Worm (Caenorhabditis elegans) whole organism, L1 larva: ENCODE results near the gene lron-4.

ENCODE experiments used
- C16A3.4 ChIP-seq: fragments of 150-350 bp; optimal IDR thresholded peaks from 2 replicates; lab custom pipeline; 2014; ENCODE audit warnings: missing biosample characterization, missing genetic modification characterization
- F16B12.6 ChIP-seq: fragments of 150-350 bp; optimal IDR thresholded peaks from 2 replicates; lab custom pipeline; 2014; ENCODE audit warnings: missing biosample characterization, missing genetic modification characterization
- aha-1 ChIP-seq: fragments of 150-350 bp; optimal IDR thresholded peaks from 2 replicates; lab custom pipeline; 2014; ENCODE audit warnings: missing biosample characterization, missing genetic modification characterization
- alr-1 ChIP-seq: fragments of 200-800 bp; sonication (Bioruptor generic); optimal IDR thresholded peaks from 2 replicates; lab custom pipeline; 2018; ENCODE audit warnings: borderline replicate concordance, mild to moderate bottlenecking, missing genetic modification characterization, missing compliant biosample characterization
- aly-2 ChIP-seq: fragments of 150-350 bp; optimal IDR thresholded peaks from 2 replicates; lab custom pipeline; 2014; ENCODE audit warnings: missing biosample characterization, missing genetic modification characterization
- ceh-90 ChIP-seq: sonication (generic microtip); optimal IDR thresholded peaks from 2 replicates; lab custom pipeline; 2016; ENCODE audit warnings: missing genetic modification characterization, missing compliant biosample characterization
- efl-3 ChIP-seq: fragments of 200-800 bp; sonication (Bioruptor generic); optimal IDR thresholded peaks from 2 replicates; lab custom pipeline; 2018; ENCODE audit warnings: mild to moderate bottlenecking, missing genetic modification characterization, missing compliant biosample characterization
- egl-27 ChIP-seq, 2 experiments: fragments of 150-350 bp in 1 of 2; sonication (generic microtip); optimal IDR thresholded peaks; 3 replicates each; lab custom pipeline; 2017 to 2018; ENCODE audit warnings: missing biosample characterization in 2 of 2, missing genetic modification characterization in 2 of 2, missing genetic modification reagents in 2 of 2
- elt-2 ChIP-seq: sonication (generic microtip); optimal IDR thresholded peaks from 2 replicates; lab custom pipeline; 2016; ENCODE audit warnings: missing genetic modification characterization, mild to moderate bottlenecking, inconsistent platforms, missing compliant biosample characterization, missing genetic modification reagents
- elt-3 ChIP-seq, 6 experiments: fragments of 150-350 bp in 1 of 6; sonication (generic microtip); optimal IDR thresholded peaks; 2 replicates each; lab custom pipeline; 2017 to 2018; ENCODE audit warnings: missing biosample characterization in 6 of 6, missing genetic modification characterization in 6 of 6, inconsistent platforms in 1 of 6
- ets-5 ChIP-seq: fragments of 200-800 bp; sonication (Bioruptor generic); IDR thresholded peaks from 2 replicates; pipeline ENCODE4 v1.3.6; 2022; ENCODE audit warnings: missing genetic modification characterization, missing compliant biosample characterization
- fkh-4 ChIP-seq: sonication (generic microtip); optimal IDR thresholded peaks from 2 replicates; lab custom pipeline; 2016; ENCODE audit warnings: missing compliant biosample characterization, missing genetic modification characterization, borderline replicate concordance
- fkh-8 ChIP-seq: sonication (generic microtip); optimal IDR thresholded peaks from 2 replicates; lab custom pipeline; 2016; ENCODE audit warnings: mild to moderate bottlenecking, missing genetic modification characterization, missing compliant biosample characterization
- grh-1 ChIP-seq: fragments of 200-800 bp; sonication (Bioruptor generic); IDR thresholded peaks from 2 replicates; pipeline ENCODE4 v1.3.6; 2022; ENCODE audit warnings: missing genetic modification reagents, missing genetic modification characterization, missing compliant biosample characterization
- hlh-17 ChIP-seq: fragments of 200-800 bp; sonication (Bioruptor generic); optimal IDR thresholded peaks from 2 replicates; lab custom pipeline; 2018; ENCODE audit warnings: missing genetic modification characterization, mild to moderate bottlenecking, missing compliant biosample characterization, moderate library complexity, borderline replicate concordance
- hpl-2 ChIP-seq: fragments of 150-350 bp; optimal IDR thresholded peaks from 2 replicates; lab custom pipeline; 2014; ENCODE audit warnings: missing biosample characterization, missing genetic modification reagents, missing genetic modification characterization
- irx-1 ChIP-seq: sonication (generic microtip); optimal IDR thresholded peaks from 2 replicates; lab custom pipeline; 2016; ENCODE audit warnings: missing genetic modification characterization, missing compliant biosample characterization
- jun-1 ChIP-seq: fragments of 150-350 bp; optimal IDR thresholded peaks from 2 replicates; lab custom pipeline; 2014; ENCODE audit warnings: missing biosample characterization, missing genetic modification reagents, missing genetic modification characterization
- lin-14 ChIP-seq: fragments of 200-800 bp; sonication (Bioruptor generic); optimal IDR thresholded peaks from 2 replicates; lab custom pipeline; 2018; ENCODE audit warnings: mild to moderate bottlenecking, missing genetic modification characterization, moderate library complexity, missing compliant biosample characterization
- lin-15B ChIP-seq: fragments of 150-350 bp; sonication (generic microtip); optimal IDR thresholded peaks from 3 replicates; lab custom pipeline; 2014; ENCODE audit warnings: missing biosample characterization, missing genetic modification characterization
- lin-35 ChIP-seq, 2 experiments: fragments of 150-350 bp; optimal IDR thresholded peaks; 2 replicates each; lab custom pipeline; 2014; ENCODE audit warnings: missing biosample characterization in 2 of 2, missing genetic modification characterization in 2 of 2, missing genetic modification reagents in 2 of 2
- lin-39 ChIP-seq: fragments of 150-350 bp; optimal IDR thresholded peaks from 2 replicates; lab custom pipeline; 2014; ENCODE audit warnings: missing biosample characterization, missing genetic modification reagents, missing genetic modification characterization
- mab-9 ChIP-seq: fragments of 200-800 bp; sonication (Bioruptor generic); IDR thresholded peaks from 2 replicates; pipeline ENCODE4 v1.3.6; 2022; ENCODE audit warnings: missing genetic modification reagents, missing genetic modification characterization, missing compliant biosample characterization
- mdl-1 ChIP-seq, 2 experiments: fragments of 150-350 bp; optimal IDR thresholded peaks; 2 replicates each; lab custom pipeline; 2014 to 2017; ENCODE audit warnings: missing biosample characterization in 2 of 2, missing genetic modification characterization in 2 of 2, inconsistent platforms in 1 of 2
- mef-2 ChIP-seq: fragments of 150-350 bp; optimal IDR thresholded peaks from 2 replicates; lab custom pipeline; 2014; ENCODE audit warnings: missing biosample characterization, missing genetic modification characterization
- nhr-12 ChIP-seq: sonication (generic microtip); optimal IDR thresholded peaks from 2 replicates; lab custom pipeline; 2017; ENCODE audit warnings: missing biosample characterization, missing genetic modification characterization
- nhr-19 ChIP-seq: fragments of 200-800 bp; sonication (Bioruptor generic); conservative IDR thresholded peaks from 2 replicates; pipeline ENCODE4 v1.3.6; 2022; ENCODE audit warnings: missing genetic modification characterization, missing compliant biosample characterization
- nhr-28 ChIP-seq: fragments of 150-350 bp; optimal IDR thresholded peaks from 2 replicates; lab custom pipeline; 2014; ENCODE audit warnings: missing biosample characterization, missing genetic modification characterization
- nhr-47 ChIP-seq: sonication (generic microtip); optimal IDR thresholded peaks from 2 replicates; lab custom pipeline; 2016; ENCODE audit warnings: mild to moderate bottlenecking, missing genetic modification characterization, moderate library complexity, missing compliant biosample characterization
- nhr-71 ChIP-seq: sonication (generic microtip); optimal IDR thresholded peaks from 2 replicates; lab custom pipeline; 2016; ENCODE audit warnings: mild to moderate bottlenecking, missing genetic modification characterization, moderate library complexity, missing compliant biosample characterization
- nhr-76 ChIP-seq: sonication (generic microtip); optimal IDR thresholded peaks from 2 replicates; lab custom pipeline; 2017; ENCODE audit warnings: missing biosample characterization, missing genetic modification characterization
- nhr-85 ChIP-seq: sonication (generic microtip); peaks from one replicate; lab custom pipeline; 2016; ENCODE audit warnings: missing genetic modification characterization, inconsistent platforms, missing compliant biosample characterization
- nhr-90 ChIP-seq: sonication (generic microtip); optimal IDR thresholded peaks from 2 replicates; lab custom pipeline; 2016; ENCODE audit warnings: mild to moderate bottlenecking, missing genetic modification characterization, missing compliant biosample characterization; ENCODE audit not compliant: poor library complexity
- pag-3 ChIP-seq: sonication (generic microtip); optimal IDR thresholded peaks from 2 replicates; lab custom pipeline; 2017; ENCODE audit warnings: missing genetic modification characterization, mild to moderate bottlenecking, missing compliant biosample characterization, antibody characterized with exemption, borderline replicate concordance; ENCODE audit not compliant: insufficient read depth
- pqm-1 ChIP-seq: sonication (generic microtip); optimal IDR thresholded peaks from 3 replicates; lab custom pipeline; 2017; ENCODE audit warnings: missing biosample characterization, missing genetic modification characterization
- rnt-1 ChIP-seq: sonication (generic microtip); optimal IDR thresholded peaks from 2 replicates; lab custom pipeline; 2016; ENCODE audit warnings: mild to moderate bottlenecking, missing genetic modification characterization, moderate library complexity, missing compliant biosample characterization
- skn-1 ChIP-seq: fragments of 150-350 bp; optimal IDR thresholded peaks from 2 replicates; lab custom pipeline; 2014; ENCODE audit warnings: missing biosample characterization, missing genetic modification characterization
- snpc-4 ChIP-seq: fragments of 150-350 bp; optimal IDR thresholded peaks from 2 replicates; lab custom pipeline; 2014; ENCODE audit warnings: missing biosample characterization, missing genetic modification characterization
- snu-23 ChIP-seq: sonication (generic microtip); optimal IDR thresholded peaks from 2 replicates; lab custom pipeline; 2016; ENCODE audit warnings: missing genetic modification characterization, missing compliant biosample characterization
- sptf-1 ChIP-seq: fragments of 150-350 bp; optimal IDR thresholded peaks from 2 replicates; lab custom pipeline; 2014; ENCODE audit warnings: missing biosample characterization, missing genetic modification characterization
- sup-37 ChIP-seq: fragments of 200-800 bp; sonication (Bioruptor generic); optimal IDR thresholded peaks from 2 replicates; lab custom pipeline; 2018; ENCODE audit warnings: mild to moderate bottlenecking, missing genetic modification characterization, missing compliant biosample characterization
- tbx-2 ChIP-seq: sonication (generic microtip); optimal IDR thresholded peaks from 2 replicates; lab custom pipeline; 2016; ENCODE audit warnings: missing genetic modification characterization, missing compliant biosample characterization
- tlp-1 ChIP-seq: fragments of 150-350 bp; optimal IDR thresholded peaks from 2 replicates; lab custom pipeline; 2014; ENCODE audit warnings: missing biosample characterization, missing genetic modification characterization
- unc-86 ChIP-seq: sonication (generic microtip); optimal IDR thresholded peaks from 2 replicates; lab custom pipeline; 2016; ENCODE audit warnings: missing genetic modification characterization, missing compliant biosample characterization
- unc-98 ChIP-seq: fragments of 200-800 bp; sonication (Bioruptor generic); IDR thresholded peaks from 2 replicates; pipeline ENCODE4 v1.3.6; 2022; ENCODE audit warnings: missing genetic modification characterization, missing compliant biosample characterization
- xbp-1 ChIP-seq: sonication (generic microtip); optimal IDR thresholded peaks from 2 replicates; lab custom pipeline; 2016; ENCODE audit warnings: missing genetic modification characterization, missing compliant biosample characterization
- zag-1 ChIP-seq: fragments of 150-350 bp; optimal IDR thresholded peaks from 2 replicates; lab custom pipeline; 2014; ENCODE audit warnings: missing biosample characterization, missing genetic modification characterization
- zip-4 ChIP-seq: fragments of 200-800 bp; sonication (Bioruptor generic); optimal IDR thresholded peaks from 2 replicates; lab custom pipeline; 2018; ENCODE audit warnings: mild to moderate bottlenecking, missing genetic modification characterization, moderate library complexity, missing compliant biosample characterization
- ztf-4 ChIP-seq: fragments of 150-350 bp; optimal IDR thresholded peaks from 2 replicates; lab custom pipeline; 2014; ENCODE audit warnings: missing biosample characterization, missing genetic modification characterization

Gene lron-4

ce11 chrII:8062334-8062791 lies 49.6 kb downstream of the lron-4 start, which contains the start of gene ufd-2 (continued):
- TF ChIP-seq egl-27 (tag; optimal IDR thresholded peaks at IDR 0.05; lab: Kevin White, UChicago): no peak
- TF ChIP-seq nhr-19 (GFP tag; lab: Robert Waterston, UW): peak; percentile 44
- peak; percentile 80 for TF ChIP-seq lin-14 (GFP tag; lab: Kevin White, UChicago)
- no peak for TF ChIP-seq sptf-1 (tag; lab: Kevin White, UChicago)
- no peak for TF ChIP-seq lin-39 (tag; lab: Kevin White, UChicago)
- TF ChIP-seq xbp-1 (tag; lab: Kevin White, UChicago): peak; percentile 54
- TF ChIP-seq hpl-2: no peak
- TF ChIP-seq snu-23 (GFP tag; lab: Kevin White, UChicago): peak; percentile 65
- no peak for TF ChIP-seq pqm-1 (tag; lab: Kevin White, UChicago)
- no peak for TF ChIP-seq aha-1 (tag; lab: Kevin White, UChicago)
- TF ChIP-seq nhr-28: no peak
- no peak for TF ChIP-seq elt-3 (tag; optimal IDR thresholded peaks at IDR 0.05; lab: Kevin White, UChicago)
- TF ChIP-seq zag-1 (tag; lab: Kevin White, UChicago): peak; percentile 5
- no peak for TF ChIP-seq irx-1 (tag; lab: Kevin White, UChicago)
- TF ChIP-seq tlp-1 (tag; lab: Kevin White, UChicago): peak; percentile 23
- TF ChIP-seq F16B12.6 (tag; lab: Kevin White, UChicago): peak; percentile 66
- TF ChIP-seq mdl-1 (tag; optimal IDR thresholded peaks at IDR 0.05; lab: Kevin White, UChicago): peak in 1 of 2 experiments; percentile 35
- no peak for TF ChIP-seq fkh-4 (tag; lab: Kevin White, UChicago)
- TF ChIP-seq unc-86 (tag; lab: Kevin White, UChicago): peak; percentile 46
- TF ChIP-seq alr-1 (tag; lab: Kevin White, UChicago): no peak
- no peak for TF ChIP-seq hlh-17 (GFP tag; lab: Kevin White, UChicago)
- peak; percentile 50 for TF ChIP-seq jun-1
- peak; percentile 85 for TF ChIP-seq C16A3.4 (tag; lab: Kevin White, UChicago)
- no peak for TF ChIP-seq mab-9
- TF ChIP-seq grh-1 (GFP tag; lab: Robert Waterston, UW): no peak
- no peak for TF ChIP-seq mef-2
- TF ChIP-seq lin-35 (GFP tag; optimal IDR thresholded peaks at IDR 0.05; lab: Kevin White, UChicago): peak; percentile 72 to 83
- TF ChIP-seq tbx-2 (tag; lab: Kevin White, UChicago): no peak
- TF ChIP-seq rnt-1 (tag; lab: Kevin White, UChicago): peak; percentile 86
- TF ChIP-seq ceh-90 (tag; lab: Kevin White, UChicago): no peak
- TF ChIP-seq zip-4 (GFP tag; lab: Kevin White, UChicago): no peak
- TF ChIP-seq nhr-47 (tag; lab: Kevin White, UChicago): peak; percentile 64
- peak; percentile 89 for TF ChIP-seq skn-1
- TF ChIP-seq nhr-71 (tag; lab: Kevin White, UChicago): peak; percentile 74
- no peak for TF ChIP-seq aly-2 (tag; lab: Kevin White, UChicago)
- TF ChIP-seq nhr-90 (tag; lab: Kevin White, UChicago): peak; percentile 60
- TF ChIP-seq nhr-85: peak; percentile 60
- no peak for TF ChIP-seq ets-5 (GFP tag; lab: Robert Waterston, UW)
- TF ChIP-seq snpc-4: no peak
- TF ChIP-seq nhr-76: no peak
- TF ChIP-seq nhr-12 (tag; lab: Kevin White, UChicago): no peak
- TF ChIP-seq efl-3 (GFP tag; lab: Kevin White, UChicago): no peak
- TF ChIP-seq lin-15B: peak; percentile 90
- no peak for TF ChIP-seq unc-98
- peak; percentile 70 for TF ChIP-seq fkh-8 (tag; lab: Kevin White, UChicago)
- no peak for TF ChIP-seq sup-37 (GFP tag; lab: Kevin White, UChicago)
- TF ChIP-seq elt-2 (tag; lab: Kevin White, UChicago): peak; percentile 53
- no peak for TF ChIP-seq pag-3 (tag; lab: Kevin White, UChicago)
- no peak for TF ChIP-seq ztf-4 (tag; lab: Kevin White, UChicago)
